Worm (Caenorhabditis elegans) whole organism, L3 larva: Measurements from ENCODE around the gene epic-1.

ENCODE experiments used
- ZK546.5 ChIP-seq: sonication (generic microtip); optimal IDR thresholded peaks from 2 replicates; lab custom pipeline; 2017; ENCODE audit warnings: missing biosample characterization, missing genetic modification characterization
- aly-2 ChIP-seq: fragments of 150-350 bp; optimal IDR thresholded peaks from 2 replicates; lab custom pipeline; 2014; ENCODE audit warnings: missing biosample characterization, missing genetic modification characterization
- ceh-16 ChIP-seq: sonication (generic microtip); optimal IDR thresholded peaks from 2 replicates; lab custom pipeline; 2017; ENCODE audit warnings: missing biosample characterization, missing genetic modification characterization
- ceh-28 ChIP-seq: fragments of 150-350 bp; optimal IDR thresholded peaks from 2 replicates; lab custom pipeline; 2014; ENCODE audit warnings: missing biosample characterization, missing genetic modification reagents, missing genetic modification characterization
- ceh-82 ChIP-seq: fragments of 150-350 bp; optimal IDR thresholded peaks from 2 replicates; lab custom pipeline; 2014; ENCODE audit warnings: missing biosample characterization, missing genetic modification characterization
- ceh-9 ChIP-seq: sonication (generic microtip); optimal IDR thresholded peaks from 2 replicates; lab custom pipeline; 2018; ENCODE audit warnings: missing biosample characterization, missing genetic modification characterization
- daf-12 ChIP-seq: fragments of 150-350 bp; optimal IDR thresholded peaks from 2 replicates; lab custom pipeline; 2014; ENCODE audit warnings: missing biosample characterization, missing genetic modification reagents, missing genetic modification characterization
- egl-27 ChIP-seq: sonication (generic microtip); optimal IDR thresholded peaks from 4 replicates; lab custom pipeline; 2017; ENCODE audit warnings: missing biosample characterization, missing genetic modification reagents, missing genetic modification characterization
- egl-5 ChIP-seq: fragments of 150-350 bp; optimal IDR thresholded peaks from 2 replicates; lab custom pipeline; 2017; ENCODE audit warnings: missing biosample characterization, missing genetic modification reagents, missing genetic modification characterization, inconsistent platforms
- elt-2 ChIP-seq: sonication (generic microtip); optimal IDR thresholded peaks from 2 replicates; lab custom pipeline; 2016; ENCODE audit warnings: missing genetic modification reagents, mild to moderate bottlenecking, missing genetic modification characterization, missing compliant biosample characterization
- elt-3 ChIP-seq, 3 experiments: fragments of 150-350 bp in 1 of 3; sonication (generic microtip) in 2 of 3; optimal IDR thresholded peaks; 2 replicates in 2 of 3; 4 replicates in 1 of 3; lab custom pipeline; 2014 to 2017; ENCODE audit warnings: missing biosample characterization in 3 of 3, missing genetic modification characterization in 3 of 3
- hmg-11 ChIP-seq: sonication (generic microtip); optimal IDR thresholded peaks from 2 replicates; lab custom pipeline; 2016; ENCODE audit warnings: missing genetic modification characterization, missing compliant biosample characterization
- jun-1 ChIP-seq: fragments of 150-350 bp; optimal IDR thresholded peaks from 2 replicates; lab custom pipeline; 2014; ENCODE audit warnings: missing biosample characterization, missing genetic modification reagents, missing genetic modification characterization
- lin-15B ChIP-seq: fragments of 150-350 bp; optimal IDR thresholded peaks from 2 replicates; lab custom pipeline; 2014; ENCODE audit warnings: missing biosample characterization, missing genetic modification characterization
- lin-39 ChIP-seq: fragments of 150-350 bp; optimal IDR thresholded peaks from 2 replicates; lab custom pipeline; 2018; ENCODE audit warnings: missing biosample characterization, missing genetic modification reagents, missing genetic modification characterization
- nfya-1 ChIP-seq: sonication (generic microtip); optimal IDR thresholded peaks from 2 replicates; lab custom pipeline; 2017; ENCODE audit warnings: missing genetic modification characterization, mild to moderate bottlenecking, missing compliant biosample characterization, antibody characterized with exemption, moderate library complexity; ENCODE audit not compliant: insufficient read depth
- nhr-11 ChIP-seq: fragments of 150-350 bp; optimal IDR thresholded peaks from 2 replicates; lab custom pipeline; 2014; ENCODE audit warnings: missing biosample characterization, missing genetic modification characterization
- nhr-12 ChIP-seq: fragments of 150-350 bp; optimal IDR thresholded peaks from 2 replicates; lab custom pipeline; 2014; ENCODE audit warnings: missing biosample characterization, missing genetic modification characterization
- nhr-23 ChIP-seq: fragments of 150-350 bp; optimal IDR thresholded peaks from 2 replicates; lab custom pipeline; 2014; ENCODE audit warnings: missing biosample characterization, missing genetic modification reagents, missing genetic modification characterization
- nhr-237 ChIP-seq: fragments of 150-350 bp; optimal IDR thresholded peaks from 2 replicates; lab custom pipeline; 2014; ENCODE audit warnings: missing biosample characterization, missing genetic modification characterization
- nhr-25 ChIP-seq: sonication (generic microtip); optimal IDR thresholded peaks from 2 replicates; lab custom pipeline; 2017; ENCODE audit warnings: missing biosample characterization, missing genetic modification characterization
- nhr-43 ChIP-seq: sonication (generic microtip); optimal IDR thresholded peaks from 2 replicates; lab custom pipeline; 2016; ENCODE audit warnings: mild to moderate bottlenecking, missing genetic modification characterization, missing compliant biosample characterization; ENCODE audit not compliant: poor library complexity, severe bottlenecking
- nhr-67 ChIP-seq: fragments of 150-350 bp; optimal IDR thresholded peaks from 2 replicates; lab custom pipeline; 2014; ENCODE audit warnings: missing biosample characterization, missing genetic modification characterization
- nhr-76 ChIP-seq: fragments of 150-350 bp; sonication (generic microtip); optimal IDR thresholded peaks from 5 replicates; lab custom pipeline; 2014; ENCODE audit warnings: missing biosample characterization, missing genetic modification characterization
- nhr-77 ChIP-seq: fragments of 150-350 bp; optimal IDR thresholded peaks from 2 replicates; lab custom pipeline; 2014; ENCODE audit warnings: missing biosample characterization, missing genetic modification characterization
- pha-4 ChIP-seq: fragments of 150-350 bp; optimal IDR thresholded peaks from 2 replicates; lab custom pipeline; 2014; ENCODE audit warnings: missing biosample characterization, missing genetic modification reagents, missing genetic modification characterization
- pqm-1 ChIP-seq: fragments of 150-350 bp; optimal IDR thresholded peaks from 2 replicates; lab custom pipeline; 2017; ENCODE audit warnings: missing biosample characterization, missing genetic modification characterization, inconsistent platforms
- sea-2 ChIP-seq: fragments of 150-350 bp; sonication (generic microtip); optimal IDR thresholded peaks from 4 replicates; lab custom pipeline; 2014; ENCODE audit warnings: missing biosample characterization, missing genetic modification reagents, missing genetic modification characterization
- snpc-4 ChIP-seq: fragments of 150-350 bp; optimal IDR thresholded peaks from 2 replicates; lab custom pipeline; 2014; ENCODE audit warnings: missing biosample characterization, missing genetic modification characterization
- tbx-2 ChIP-seq: sonication (generic microtip); optimal IDR thresholded peaks from 2 replicates; lab custom pipeline; 2016; ENCODE audit warnings: mild to moderate bottlenecking, missing genetic modification characterization, missing compliant biosample characterization
- unc-39 ChIP-seq: sonication (generic microtip); optimal IDR thresholded peaks from 4 replicates; lab custom pipeline; 2017; ENCODE audit warnings: missing biosample characterization, missing genetic modification characterization
- zag-1 ChIP-seq: fragments of 150-350 bp; optimal IDR thresholded peaks from 2 replicates; lab custom pipeline; 2014; ENCODE audit warnings: missing biosample characterization, missing genetic modification characterization
- ztf-11 ChIP-seq: fragments of 150-350 bp; optimal IDR thresholded peaks from 2 replicates; lab custom pipeline; 2014; ENCODE audit warnings: missing biosample characterization, missing genetic modification characterization
- ztf-4 ChIP-seq: fragments of 150-350 bp; optimal IDR thresholded peaks from 2 replicates; lab custom pipeline; 2014; ENCODE audit warnings: missing biosample characterization, missing genetic modification characterization

epic-1 gene

ce11 chrIV:17467825-17468224 is 3.9 kb downstream of the epic-1 start:
- TF ChIP-seq sea-2 (GFP tag; lab: Kevin White, UChicago) (no peak), pha-4 (peak; percentile 51), snpc-4 (tag; lab: Kevin White, UChicago) (peak; percentile 8)
- TF ChIP-seq, all 47 proteins: peak for 2

DNA sequence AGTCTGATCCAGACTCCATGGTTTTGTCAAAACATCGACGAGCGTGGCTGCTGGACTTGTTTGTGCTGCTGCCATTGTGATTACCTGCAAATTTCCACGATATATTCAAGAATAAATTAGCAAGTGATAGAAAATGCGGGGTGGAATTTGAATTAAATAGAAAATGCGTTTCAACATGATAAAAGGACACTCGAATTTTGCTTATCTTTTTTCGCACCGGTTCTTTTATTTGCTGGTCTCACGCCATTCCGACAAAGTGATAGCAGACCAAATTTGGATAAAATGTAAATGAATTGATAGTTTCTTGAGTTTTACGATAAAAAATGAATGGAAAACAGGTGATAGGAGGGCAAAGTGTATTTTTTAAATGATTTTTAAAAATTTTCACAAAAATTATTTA is 4.4 kb downstream of the epic-1 start, which contains the start of gene elo-2:
elo-2 (minus strand) TSS at position 84 of the 400 bp plus-strand sequence.
- TF ChIP-seq elt-2 (tag; lab: Kevin White, UChicago) (peak; percentile 95), ztf-11 (no peak), pqm-1 (tag; lab: Kevin White, UChicago) (peak; percentile 95)
- TF ChIP-seq, all 47 proteins: peak for 2

DNA sequence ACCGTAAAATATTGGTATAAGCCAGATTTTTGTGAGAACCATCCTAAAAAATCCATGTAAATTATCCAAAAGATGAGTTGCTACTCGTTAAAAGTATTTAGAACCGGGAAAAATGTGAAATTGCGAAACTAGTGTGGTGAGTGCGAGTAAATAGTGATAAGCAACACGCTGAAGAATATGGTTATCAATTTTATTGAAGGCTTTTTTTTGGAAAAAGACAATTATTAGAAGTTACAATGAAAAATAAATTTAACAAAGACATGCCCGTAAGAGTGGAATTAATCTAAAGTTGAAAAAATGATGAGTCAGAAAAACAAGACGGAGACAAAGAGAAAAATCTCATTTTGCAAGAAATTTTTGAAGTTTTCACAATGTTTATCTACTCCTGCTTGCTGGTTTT is 5.8 kb downstream of the epic-1 start, which contains the start of gene F11E6.6:
F11E6.6 (minus strand) TSS at position 101 of the 400 bp plus-strand sequence.
- TF ChIP-seq elt-2 (tag; lab: Kevin White, UChicago) (peak; percentile 38), daf-12 (tag; lab: Kevin White, UChicago) (no peak), pha-4 (peak; percentile 27), pqm-1 (tag; lab: Kevin White, UChicago) (peak; percentile 21)

ce11 chrIV:17463108-17463608 is 8.6 kb downstream of the epic-1 start, which contains the start of gene F11E6.10:
Gene F11E6.10 (minus strand): TSS chrIV:17463158.
- TF ChIP-seq tbx-2 (no peak), nhr-43 (tag; lab: Kevin White, UChicago) (no peak), nhr-12 (tag; lab: Kevin White, UChicago) (no peak), ceh-16 (tag; lab: Kevin White, UChicago) (no peak), lin-39 (tag; lab: Kevin White, UChicago) (no peak), ZK546.5 (tag; lab: Kevin White, UChicago) (no peak), egl-27 (tag; lab: Kevin White, UChicago) (no peak)
- TF ChIP-seq, all 47 proteins: peak for 0

DNA sequence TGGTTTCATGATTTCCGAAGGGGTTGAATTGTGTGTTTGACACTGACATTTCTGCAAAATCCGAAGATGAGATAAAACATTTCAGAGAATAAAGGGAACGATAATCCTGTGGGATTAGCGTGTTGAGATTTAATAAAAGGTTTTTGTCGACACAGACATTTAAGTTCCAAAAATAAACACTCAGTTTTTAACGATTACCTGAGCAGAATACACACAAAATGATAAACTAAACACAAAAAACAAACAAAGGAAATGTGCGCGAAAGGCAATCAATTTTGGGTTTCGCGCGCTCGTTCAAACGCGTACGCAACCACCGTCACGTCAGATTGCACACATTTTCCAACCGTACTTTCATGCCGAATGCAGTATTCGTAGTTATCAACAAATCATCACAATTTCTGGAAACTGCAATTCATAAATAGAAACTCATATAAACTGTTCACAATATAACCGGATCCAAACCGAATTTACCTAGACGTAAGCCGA is 10.5 kb downstream of the epic-1 start, which contains the start of gene rif-1.1:
rif-1.1 (minus strand) TSS at position 51 of the 486 bp plus-strand sequence.
- TF ChIP-seq zag-1 (no peak), elt-3 (tag; optimal IDR thresholded peaks at IDR 0.05; lab: Kevin White, UChicago) (no peak), nhr-77 (tag; lab: Kevin White, UChicago) (no peak), nfya-1 (peak; percentile 65), nhr-12 (tag; lab: Kevin White, UChicago) (no peak), pha-4 (peak; percentile 92), lin-15B (tag; lab: Kevin White, UChicago) (peak; percentile 27), jun-1 (tag; lab: Kevin White, UChicago) (no peak), hmg-11 (tag; lab: Kevin White, UChicago) (no peak), egl-5 (tag; lab: Kevin White, UChicago) (no peak), ceh-28 (tag; lab: Kevin White, UChicago) (no peak), nhr-25 (tag; lab: Kevin White, UChicago) (peak; percentile 10), aly-2 (tag; lab: Kevin White, UChicago) (no peak), lin-39 (tag; lab: Kevin White, UChicago) (peak; percentile 45), ceh-82 (no peak), nhr-237 (tag; lab: Kevin White, UChicago) (no peak), nhr-76 (tag; lab: Kevin White, UChicago) (no peak), unc-39 (tag; lab: Kevin White, UChicago) (no peak), ceh-9 (no peak), nhr-67 (tag; lab: Kevin White, UChicago) (no peak), sea-2 (GFP tag; lab: Kevin White, UChicago) (no peak), nhr-11 (tag; lab: Kevin White, UChicago) (no peak), nhr-23 (tag; lab: Kevin White, UChicago) (peak; percentile 18), ceh-16 (tag; lab: Kevin White, UChicago) (no peak), nhr-43 (tag; lab: Kevin White, UChicago) (no peak), ztf-4 (tag; lab: Kevin White, UChicago) (no peak), elt-2 (tag; lab: Kevin White, UChicago) (peak; percentile 36)
- TF ChIP-seq, all 47 proteins: peak for 7
